Fruit fly (Drosophila melanogaster) whole organism, embryonic: ENCODE measurements around the gene Cpr97Ea.
A peak's percentile ranks its signal among the peaks of the same experiment; 100 is the strongest.

Source experiments
- Asciz ChIP-seq: fragments of 200-800 bp; sonication (Bioruptor generic); optimal IDR thresholded peaks from 2 replicates; lab custom pipeline; 2017; ENCODE audit warnings: missing biosample characterization, mild to moderate bottlenecking, missing genetic modification characterization, missing genetic modification reagents
- Atf6 ChIP-seq: fragments of 200-800 bp; sonication (Bioruptor generic); IDR thresholded peaks from 2 replicates; pipeline ENCODE4 v1.3.6; 2022; ENCODE audit warnings: missing biosample characterization, missing genetic modification characterization
- CG10147 ChIP-seq: fragments of 200-800 bp; sonication (Bioruptor generic); optimal IDR thresholded peaks from 2 replicates; lab custom pipeline; 2019; ENCODE audit warnings: missing biosample characterization, mild to moderate bottlenecking, missing genetic modification characterization, moderate library complexity
- CG12942 ChIP-seq: fragments of 200-800 bp; sonication (Bioruptor generic); optimal IDR thresholded peaks from 3 replicates; lab custom pipeline; 2016; ENCODE audit warnings: missing biosample characterization, missing genetic modification characterization
- CG13296 ChIP-seq: fragments of 200-800 bp; sonication (Bioruptor generic); optimal IDR thresholded peaks from 3 replicates; lab custom pipeline; 2018; ENCODE audit warnings: missing biosample characterization, mild to moderate bottlenecking, missing genetic modification characterization
- CG13424 ChIP-seq: fragments of 200-800 bp; sonication (Bioruptor generic); optimal IDR thresholded peaks from 2 replicates; lab custom pipeline; 2019; ENCODE audit warnings: missing biosample characterization, mild to moderate bottlenecking, missing genetic modification characterization, moderate library complexity
- CG14014 ChIP-seq: fragments of 200-800 bp; sonication (Bioruptor generic); IDR thresholded peaks from 2 replicates; pipeline ENCODE4 v1.3.6; 2022; ENCODE audit warnings: missing biosample characterization, missing genetic modification characterization
- CG14710 ChIP-seq: fragments of 200-800 bp; sonication (Bioruptor generic); optimal IDR thresholded peaks from 3 replicates; lab custom pipeline; 2019; ENCODE audit warnings: missing biosample characterization, mild to moderate bottlenecking, missing genetic modification characterization, moderate library complexity
- CG15073 ChIP-seq: fragments of 200-800 bp; sonication (Bioruptor generic); optimal IDR thresholded peaks from 2 replicates; lab custom pipeline; 2016; ENCODE audit warnings: missing biosample characterization, missing genetic modification characterization
- CG18011 ChIP-seq: fragments of 200-800 bp; sonication (Bioruptor generic); optimal IDR thresholded peaks from 2 replicates; lab custom pipeline; 2017; ENCODE audit warnings: missing biosample characterization, missing genetic modification characterization, mild to moderate bottlenecking, moderate library complexity, missing genotype
- CG3163 ChIP-seq: fragments of 200-800 bp; sonication (Bioruptor generic); optimal IDR thresholded peaks from 3 replicates; lab custom pipeline; 2016; ENCODE audit warnings: missing biosample characterization, missing genetic modification characterization
- CG34376 ChIP-seq: fragments of 200-800 bp; sonication (Bioruptor generic); optimal IDR thresholded peaks from 2 replicates; lab custom pipeline; 2018; ENCODE audit warnings: missing biosample characterization, mild to moderate bottlenecking, missing genetic modification characterization
- CG5953 ChIP-seq: fragments of 200-800 bp; sonication (Bioruptor generic); IDR thresholded peaks from 2 replicates; pipeline ENCODE4 v1.3.6; 2022; ENCODE audit warnings: missing biosample characterization, missing genetic modification characterization
- CG6765 ChIP-seq: fragments of 200-800 bp; sonication (Bioruptor generic); optimal IDR thresholded peaks from 3 replicates; lab custom pipeline; 2017; ENCODE audit warnings: missing biosample characterization, mild to moderate bottlenecking, missing genetic modification characterization
- CG6854 ChIP-seq: fragments of 200-800 bp; sonication (Bioruptor generic); optimal IDR thresholded peaks from 3 replicates; lab custom pipeline; 2017; ENCODE audit warnings: missing biosample characterization, mild to moderate bottlenecking, missing genetic modification characterization
- CG7839 ChIP-seq: fragments of 200-800 bp; sonication (Bioruptor generic); optimal IDR thresholded peaks from 3 replicates; lab custom pipeline; 2018; ENCODE audit warnings: missing biosample characterization, mild to moderate bottlenecking, missing genetic modification characterization, moderate library complexity
- Deaf1 ChIP-seq: fragments of 200-800 bp; optimal IDR thresholded peaks from 3 replicates; lab custom pipeline; 2019; ENCODE audit warnings: missing biosample characterization, mild to moderate bottlenecking, missing genetic modification characterization, moderate library complexity
- Dfd ChIP-seq, 2 experiments: fragments of >200 bp; optimal IDR thresholded peaks; 2 replicates each; lab custom pipeline; 2017; ENCODE audit warnings: missing biosample characterization in 2 of 2, missing genetic modification characterization in 2 of 2
- Doc2 ChIP-seq: fragments of 200-800 bp; sonication (Bioruptor generic); IDR thresholded peaks from 2 replicates; pipeline ENCODE4 v1.3.6; 2022; ENCODE audit warnings: missing biosample characterization, missing genetic modification characterization
- Fer1 ChIP-seq: fragments of 200-800 bp; sonication (Bioruptor generic); optimal IDR thresholded peaks from 2 replicates; lab custom pipeline; 2017; ENCODE audit warnings: missing biosample characterization, mild to moderate bottlenecking, missing genetic modification characterization
- HLH3B ChIP-seq: fragments of 200-800 bp; sonication (Bioruptor generic); IDR thresholded peaks from 2 replicates; pipeline ENCODE4 v1.3.6; 2022; ENCODE audit warnings: missing biosample characterization, missing genetic modification characterization
- Hr3 ChIP-seq: fragments of 200-800 bp; sonication (Bioruptor generic); optimal IDR thresholded peaks from 3 replicates; lab custom pipeline; 2016; ENCODE audit warnings: missing biosample characterization, missing genetic modification characterization
- Jarid2 ChIP-seq: fragments of 200-800 bp; sonication (Bioruptor generic); optimal IDR thresholded peaks from 3 replicates; lab custom pipeline; 2017; ENCODE audit warnings: mild to moderate bottlenecking, missing biosample characterization, missing genetic modification reagents, missing genetic modification characterization
- Med ChIP-seq: fragments of 200-800 bp; sonication (Bioruptor generic); peaks from one replicate; lab custom pipeline; 2016; ENCODE audit warnings: missing biosample characterization, missing genetic modification characterization, mild to moderate bottlenecking, inconsistent platforms, moderate library complexity
- Opbp ChIP-seq: fragments of 200-800 bp; sonication (Bioruptor generic); IDR thresholded peaks from 3 replicates; pipeline ENCODE4 v1.3.6; 2022; ENCODE audit warnings: missing biosample characterization, missing genetic modification characterization; ENCODE audit not compliant: partially characterized antibody
- Optix ChIP-seq: fragments of 200-800 bp; sonication (Bioruptor generic); IDR thresholded peaks from 3 replicates; pipeline ENCODE4 v1.3.6; 2022; ENCODE audit warnings: missing biosample characterization, missing genetic modification characterization
- Rx ChIP-seq: fragments of 200-800 bp; sonication (Bioruptor generic); IDR thresholded peaks from 2 replicates; pipeline ENCODE4 v1.3.6; 2022; ENCODE audit warnings: missing biosample characterization, missing genetic modification characterization
- Sox102F ChIP-seq: fragments of 200-800 bp; sonication (Bioruptor generic); optimal IDR thresholded peaks from 2 replicates; lab custom pipeline; 2018; ENCODE audit warnings: missing biosample characterization, mild to moderate bottlenecking, missing genetic modification characterization, moderate library complexity
- Tbp ChIP-seq: fragments of >200 bp; optimal IDR thresholded peaks from 2 replicates; lab custom pipeline; 2018; ENCODE audit warnings: missing biosample characterization, missing genetic modification characterization
- Xbp1 ChIP-seq: fragments of 200-800 bp; sonication (Bioruptor generic); optimal IDR thresholded peaks from 3 replicates; lab custom pipeline; 2016; ENCODE audit warnings: missing biosample characterization, mild to moderate bottlenecking, missing genetic modification characterization
- Xrp1 ChIP-seq: fragments of 200-800 bp; sonication (Bioruptor generic); IDR thresholded peaks from 2 replicates; pipeline ENCODE4 v1.3.6; 2022; ENCODE audit warnings: missing biosample characterization, missing genetic modification characterization
- amos ChIP-seq: fragments of 200-800 bp; sonication (Bioruptor generic); IDR thresholded peaks from 2 replicates; pipeline ENCODE4 v1.3.6; 2022; ENCODE audit warnings: missing biosample characterization, missing genetic modification characterization; ENCODE audit not compliant: partially characterized antibody
- ash1 ChIP-seq: fragments of 200-800 bp; sonication (Bioruptor generic); optimal IDR thresholded peaks from 2 replicates; lab custom pipeline; 2018; ENCODE audit warnings: missing biosample characterization, mild to moderate bottlenecking, missing genetic modification characterization
- chm ChIP-seq: fragments of 200-800 bp; sonication (Bioruptor generic); IDR thresholded peaks from 2 replicates; pipeline ENCODE4 v1.3.6; 2022; ENCODE audit warnings: missing biosample characterization, missing genetic modification characterization
- corto ChIP-seq: fragments of 200-800 bp; sonication (Bioruptor generic); optimal IDR thresholded peaks from 2 replicates; lab custom pipeline; 2016; ENCODE audit warnings: missing biosample characterization, mild to moderate bottlenecking, missing genetic modification characterization, moderate library complexity
- crol ChIP-seq: fragments of 200-800 bp; sonication (Bioruptor generic); IDR thresholded peaks from 2 replicates; pipeline ENCODE4 v1.3.6; 2022; ENCODE audit warnings: missing biosample characterization, missing genetic modification characterization
- cwo ChIP-seq: fragments of 200-800 bp; sonication (Bioruptor generic); optimal IDR thresholded peaks from 3 replicates; lab custom pipeline; 2017; ENCODE audit warnings: missing biosample characterization, missing genetic modification characterization, mild to moderate bottlenecking, moderate library complexity, missing genetic modification reagents
- fd3F ChIP-seq: fragments of 200-800 bp; sonication (Bioruptor generic); optimal IDR thresholded peaks from 2 replicates; lab custom pipeline; 2018; ENCODE audit warnings: missing biosample characterization, mild to moderate bottlenecking, missing genetic modification characterization, moderate library complexity
- fru ChIP-seq: fragments of >200 bp; optimal IDR thresholded peaks from 2 replicates; lab custom pipeline; 2017
- gcm ChIP-seq: fragments of 200-800 bp; sonication (Bioruptor generic); optimal IDR thresholded peaks from 2 replicates; lab custom pipeline; 2019; ENCODE audit warnings: missing biosample characterization, mild to moderate bottlenecking, missing genetic modification characterization, moderate library complexity
- ken ChIP-seq: fragments of 200-800 bp; sonication (Bioruptor generic); IDR thresholded peaks from 3 replicates; pipeline ENCODE4 v1.3.6; 2022; ENCODE audit warnings: missing biosample characterization, missing genetic modification characterization
- lbe ChIP-seq: fragments of 200-800 bp; sonication (Bioruptor generic); optimal IDR thresholded peaks from 2 replicates; lab custom pipeline; 2016; ENCODE audit warnings: missing biosample characterization, mild to moderate bottlenecking, missing genetic modification characterization
- maf-S ChIP-seq: fragments of 200-800 bp; sonication (Bioruptor generic); optimal IDR thresholded peaks from 2 replicates; lab custom pipeline; 2016; ENCODE audit warnings: missing biosample characterization, missing genetic modification characterization
- mirr ChIP-seq: fragments of 200-800 bp; sonication (Bioruptor generic); optimal IDR thresholded peaks from 3 replicates; lab custom pipeline; 2018; ENCODE audit warnings: missing biosample characterization, mild to moderate bottlenecking, missing genetic modification characterization
- pum ChIP-seq: fragments of 200-800 bp; sonication (Bioruptor generic); optimal IDR thresholded peaks from 2 replicates; lab custom pipeline; 2016; ENCODE audit warnings: missing biosample characterization, missing genetic modification characterization
- schlank ChIP-seq: fragments of 200-800 bp; sonication (Bioruptor generic); optimal IDR thresholded peaks from 2 replicates; lab custom pipeline; 2018; ENCODE audit warnings: missing biosample characterization, mild to moderate bottlenecking, missing genetic modification characterization
- sd ChIP-seq: fragments of 200-800 bp; sonication (Bioruptor generic); optimal IDR thresholded peaks from 3 replicates; lab custom pipeline; 2018; ENCODE audit warnings: missing biosample characterization, mild to moderate bottlenecking, missing genetic modification characterization, moderate library complexity
- slbo ChIP-seq: fragments of 200-800 bp; sonication (Bioruptor generic); IDR thresholded peaks from 2 replicates; pipeline ENCODE4 v1.3.6; 2022; ENCODE audit warnings: missing biosample characterization, missing genetic modification characterization
- twi ChIP-seq: fragments of 200-800 bp; optimal IDR thresholded peaks from 2 replicates; lab custom pipeline; 2019; ENCODE audit warnings: missing biosample characterization, mild to moderate bottlenecking, missing genetic modification characterization, moderate library complexity
- wek ChIP-seq: fragments of 200-800 bp; sonication (Bioruptor generic); optimal IDR thresholded peaks from 3 replicates; lab custom pipeline; 2018; ENCODE audit warnings: missing biosample characterization, mild to moderate bottlenecking, missing genetic modification characterization, moderate library complexity

The Cpr97Ea gene

dm6 chr3R:27069810-27070625 is 17.6 kb downstream of the Cpr97Ea start, which contains the start of gene spz (continued):
- TF ChIP-seq Opbp (GFP tag; lab: Robert Waterston, UW) (no peak), chm (GFP tag; lab: Robert Waterston, UW) (no peak), gcm (GFP tag; lab: Kevin White, UChicago) (no peak), cwo (GFP tag; lab: Kevin White, UChicago) (no peak), mirr (GFP tag; lab: Kevin White, UChicago) (no peak), twi (tag; lab: Kevin White, UChicago) (no peak), CG13424 (tag; lab: Kevin White, UChicago) (peak; percentile 4), Fer1 (GFP tag; lab: Kevin White, UChicago) (no peak), Hr3 (GFP tag; lab: Kevin White, UChicago) (no peak), CG6765 (GFP tag; lab: Kevin White, UChicago) (no peak), CG7839 (peak; percentile 37), CG12942 (no peak), Tbp (GFP tag; lab: Kevin White, UChicago) (no peak), CG5953 (no peak), fru (no peak), maf-S (GFP tag; lab: Kevin White, UChicago) (no peak), fd3F (no peak), schlank (no peak), Dfd (GFP tag; optimal IDR thresholded peaks at IDR 0.05; lab: Kevin White, UChicago) (no peak), Xbp1 (GFP tag; lab: Kevin White, UChicago) (peak; percentile 32), CG18011 (no peak), CG10147 (no peak), Jarid2 (peak; percentile 78), lbe (GFP tag; lab: Kevin White, UChicago) (no peak), CG6854 (GFP tag; lab: Kevin White, UChicago) (no peak), amos (peak; percentile 21; the same call in 1 of the 2 replicates), CG3163 (GFP tag; lab: Kevin White, UChicago) (no peak), ash1 (GFP tag; lab: Kevin White, UChicago) (no peak), corto (GFP tag; lab: Kevin White, UChicago) (no peak), Doc2 (GFP tag; lab: Robert Waterston, UW) (no peak), CG13296 (no peak), Med (GFP tag; lab: Kevin White, UChicago) (peak; percentile 75), HLH3B (peak; percentile 14; the same call in 1 of the 2 replicates), Deaf1 (tag; lab: Kevin White, UChicago) (peak; percentile 57), wek (GFP tag; lab: Kevin White, UChicago) (no peak), Asciz (GFP tag; lab: Kevin White, UChicago) (no peak), crol (peak; percentile 95), ken (GFP tag; lab: Robert Waterston, UW) (no peak), CG14014 (no peak), slbo (GFP tag; lab: Robert Waterston, UW) (0 out of 2 replicates have a peak, but pooled peaks have one; percentile 4), Xrp1 (no peak), Optix (GFP tag; lab: Robert Waterston, UW) (no peak), CG15073 (GFP tag; lab: Kevin White, UChicago) (no peak), CG34376 (GFP tag; lab: Kevin White, UChicago) (peak; percentile 22), CG14710 (tag; lab: Kevin White, UChicago) (no peak), Rx (GFP tag; lab: Robert Waterston, UW) (no peak), Sox102F (GFP tag; lab: Kevin White, UChicago) (peak; percentile 54), Atf6 (GFP tag; lab: Robert Waterston, UW) (no peak; the same call in 1 of the 2 replicates), pum (no peak), sd (tag; lab: Kevin White, UChicago) (no peak)
